Fruit fly (Drosophila melanogaster) S2 (cell line): ENCODE data around the gene spirit.

ENCODE experiments used
- CG8478 ChIP-seq: fragments of >200 bp; optimal IDR thresholded peaks from 2 replicates; lab custom pipeline; 2018
- CTCF ChIP-seq, 2 experiments: fragments of >200 bp; optimal IDR thresholded peaks; 2 replicates each; lab custom pipeline; 2018

DNA sequence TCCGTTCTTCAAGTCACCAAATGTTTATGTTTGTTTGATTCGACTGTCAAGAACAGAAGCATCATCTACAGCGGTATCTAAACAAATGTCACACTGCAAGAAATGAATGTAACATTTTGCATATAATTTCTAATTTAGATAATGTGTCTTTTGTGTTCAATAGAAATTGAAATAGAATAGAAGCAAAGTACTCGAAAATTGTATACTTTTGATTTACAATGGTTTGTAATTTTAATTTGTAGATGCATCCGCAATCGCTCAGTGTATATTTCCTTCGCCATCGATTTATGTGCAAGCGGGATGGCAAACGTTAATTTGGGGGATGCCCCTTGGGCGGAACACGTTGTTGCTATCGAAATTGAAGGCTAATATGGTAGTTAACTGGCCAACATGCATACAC, 35.2 kb downstream of the spirit start:
- no peak for TF ChIP-seq CG8478 (lab: Kevin White, UChicago)
- TF ChIP-seq CTCF (optimal IDR thresholded peaks at IDR 0.05; lab: Kevin White, UChicago) = no peak
